Fruit fly (Drosophila melanogaster): ENCODE data around the gene Strump.
A peak's percentile ranks its signal among the peaks of the same experiment; 100 is the strongest.

Strump gene

dm6 chr3L:16090330-16090803, 31.4 kb upstream of the Strump start, which contains the start of the genes CG5235 and ClC-c (continued):
- no peak for TF ChIP-seq lola (GFP tag; optimal IDR thresholded peaks at IDR 0.05)
- TF ChIP-seq eyg (GFP tag; optimal IDR thresholded peaks at IDR 0.05): no peak
- peak; percentile 69 for TF ChIP-seq knrl (GFP tag; IDR thresholded peaks at IDR 0.05; ENCODE audit: partially characterized antibody)
- TF ChIP-seq mirr (GFP tag; optimal IDR thresholded peaks at IDR 0.05): no peak
- TF ChIP-seq unpg (GFP tag; optimal IDR thresholded peaks at IDR 0.05): no peak
- TF ChIP-seq CG8765 (GFP tag; IDR thresholded peaks at IDR 0.05): no peak

- TF ChIP-seq exex (tag; optimal IDR thresholded peaks at IDR 0.05): no peak
- TF ChIP-seq Sry-δ (GFP tag; optimal IDR thresholded peaks at IDR 0.05): no peak
- TF ChIP-seq so (GFP tag; IDR thresholded peaks at IDR 0.05): no peak
- TF ChIP-seq inv (GFP tag; IDR thresholded peaks at IDR 0.05; ENCODE audit: partially characterized antibody): no peak
- no peak for TF ChIP-seq CG13624 (GFP tag; optimal IDR thresholded peaks at IDR 0.05)
- TF ChIP-seq Tbp (GFP tag; optimal IDR thresholded peaks at IDR 0.05): no peak
- TF ChIP-seq unc-4 (GFP tag; IDR thresholded peaks at IDR 0.05; ENCODE audit: partially characterized antibody): no peak
- TF ChIP-seq CG4328 (GFP tag; optimal IDR thresholded peaks at IDR 0.05): no peak
- no peak for TF ChIP-seq CG34224 (GFP tag; IDR thresholded peaks at IDR 0.05; ENCODE audit: partially characterized antibody)
- no peak for TF ChIP-seq fru (optimal IDR thresholded peaks at IDR 0.05)
- TF ChIP-seq fd96Cb (tag; optimal IDR thresholded peaks at IDR 0.05): no peak
- TF ChIP-seq Eip74EF (GFP tag; optimal IDR thresholded peaks at IDR 0.05): no peak
- TF ChIP-seq ab (GFP tag; optimal IDR thresholded peaks at IDR 0.05): no peak
- no peak for TF ChIP-seq bcd (GFP tag; optimal IDR thresholded peaks at IDR 0.05)
- no peak for TF ChIP-seq CG9817 (tag; optimal IDR thresholded peaks at IDR 0.05)
Observed at dm6 chr3L:16097393-16097884, 24.4 kb upstream of the Strump start, which contains the start of the genes CG13074 and ATPsynbetaL. Gene CG13074 (minus strand): TSS chr3L:16097493. Gene ATPsynbetaL (plus strand): TSS chr3L:16097834.

- TF ChIP-seq fd3F (GFP tag; optimal IDR thresholded peaks at IDR 0.05) (no peak), CG9437 (GFP tag; optimal IDR thresholded peaks at IDR 0.05) (peak; percentile 98), CG17802 (tag; optimal IDR thresholded peaks at IDR 0.05) (peak; percentile 99), CG10209 (GFP tag; optimal IDR thresholded peaks at IDR 0.05) (no peak), pzg (GFP tag; optimal IDR thresholded peaks at IDR 0.05) (peak; percentile 39), CG15514 (GFP tag; optimal IDR thresholded peaks at IDR 0.05) (peak; percentile 87), CG12942 (GFP tag; optimal IDR thresholded peaks at IDR 0.05) (no peak), CG17385 (GFP tag; optimal IDR thresholded peaks at IDR 0.05) (peak; percentile 96), CG34224 (GFP tag; IDR thresholded peaks at IDR 0.05; ENCODE audit: partially characterized antibody) (0 out of 3 replicates have a peak, but pooled peaks have one; percentile 27), Dll (GFP tag; IDR thresholded peaks at IDR 0.05; ENCODE audit: partially characterized antibody) (0 out of 4 replicates have a peak, but pooled peaks have one; percentile 11), ara (GFP tag; IDR thresholded peaks at IDR 0.05) (no peak), crp (GFP tag; optimal IDR thresholded peaks at IDR 0.05) (peak; percentile 53 to 89), E2f2 (GFP tag; IDR thresholded peaks at IDR 0.05) (peak; percentile 96), MESR4 (GFP tag; optimal IDR thresholded peaks at IDR 0.05) (peak; percentile 20), MBD-R2 (GFP tag; IDR thresholded peaks at IDR 0.05) (peak; percentile 76), Dp (GFP tag; optimal IDR thresholded peaks at IDR 0.05) (peak; percentile 90)
Observed at dm6 chr3L:16100059-16100458, 21.7 kb upstream of the Strump start, which contains the start of gene IleRS-m. Gene IleRS-m (plus strand): TSS chr3L:16100280.
